Worm (Caenorhabditis elegans): ENCODE results near the gene F36H5.13.

ce11 chrII:1763072-1763471 lies 12.8 kb upstream of the F36H5.13 start, which contains the start of gene math-28:
- no peak for TF ChIP-seq snpc-4 (tag; optimal IDR thresholded peaks at IDR 0.05)
- TF ChIP-seq nhr-28 (tag; optimal IDR thresholded peaks at IDR 0.05): no peak
- no peak for TF ChIP-seq nhr-11 (tag; optimal IDR thresholded peaks at IDR 0.05)

Measured in whole organism, L3 larva.